Fruit fly (Drosophila melanogaster) whole organism: ENCODE data around the gene Dhc93AB.

Experiments used
- Dll ChIP-seq: fragments of >200 bp; optimal IDR thresholded peaks from 2 replicates; lab custom pipeline; 2017
- EcR ChIP-seq, 2 experiments: fragments of >200 bp; optimal IDR thresholded peaks; 2 replicates each; lab custom pipeline; 2017; ENCODE audit warnings: missing biosample characterization in 2 of 2, missing genetic modification characterization in 2 of 2, missing genetic modification reagents in 2 of 2
- pan ChIP-seq: fragments of >200 bp; optimal IDR thresholded peaks from 2 replicates; lab custom pipeline; 2017

DNA sequence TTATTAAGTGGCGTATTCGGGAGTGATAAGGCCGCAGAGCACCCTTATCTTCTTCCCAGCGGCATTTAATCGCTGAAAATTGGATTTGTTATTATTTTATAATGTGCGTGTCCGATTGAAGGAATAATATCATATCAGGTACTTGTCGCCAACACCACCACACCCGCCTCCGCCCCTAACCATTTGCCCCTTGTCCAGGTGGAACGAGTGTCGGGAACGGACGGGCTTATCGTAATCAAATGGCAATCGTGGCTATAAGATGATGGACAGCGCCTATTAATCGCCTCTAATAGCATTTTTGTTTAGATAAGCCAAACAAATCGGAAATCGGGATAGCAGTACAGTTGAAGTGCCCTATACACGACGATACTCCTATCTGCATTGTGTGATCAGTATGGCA is 35.9 kb upstream of the Dhc93AB start:
- no peak for TF ChIP-seq pan
- no peak for TF ChIP-seq Dll
- TF ChIP-seq EcR (GFP tag; optimal IDR thresholded peaks at IDR 0.05; lab: Kevin White, UChicago) = no peak
